Fruit fly (Drosophila melanogaster) whole organism, adult: ENCODE data around the gene CG1324.

Experiments used
- CG14711 ChIP-seq: fragments of 200-800 bp; sonication (Bioruptor generic); optimal IDR thresholded peaks from 2 replicates; lab custom pipeline; 2018; ENCODE audit warnings: missing biosample characterization, mild to moderate bottlenecking, missing genetic modification characterization, moderate library complexity
- CG5204 ChIP-seq: fragments of 200-800 bp; sonication (Bioruptor generic); optimal IDR thresholded peaks from 2 replicates; lab custom pipeline; 2016; ENCODE audit warnings: missing biosample characterization, missing genetic modification characterization
- cic ChIP-seq: fragments of 200-800 bp; sonication (Bioruptor generic); optimal IDR thresholded peaks from 2 replicates; lab custom pipeline; 2017; ENCODE audit warnings: missing biosample characterization, mild to moderate bottlenecking, missing genetic modification characterization, moderate library complexity
- cnc ChIP-seq, 2 experiments: fragments of >200 bp; optimal IDR thresholded peaks; 2 replicates each; lab custom pipeline; 2017
- kay ChIP-seq: fragments of 200-800 bp; sonication (Bioruptor generic); peaks from one replicate; lab custom pipeline; 2016; ENCODE audit warnings: missing biosample characterization, missing genetic modification characterization, borderline replicate concordance

- TF ChIP-seq cic (GFP tag; lab: Kevin White, UChicago) = no peak
- TF ChIP-seq CG14711 (tag; lab: Kevin White, UChicago) = no peak
- TF ChIP-seq cnc (optimal IDR thresholded peaks at IDR 0.05; lab: Kevin White, UChicago) = no peak
- TF ChIP-seq CG5204 (GFP tag; lab: Kevin White, UChicago) = no peak
- no peak for TF ChIP-seq kay (GFP tag; lab: Kevin White, UChicago)
These were observed 21.2 kb upstream of the CG1324 start for dm6 chrX:20756938-20757337.
